Worm (Caenorhabditis elegans) whole organism, young adult: ENCODE measurements around the gene pqn-83.
A peak's percentile ranks its signal among the peaks of the same experiment; 100 is the strongest.

Experiments
- B0019.2 ChIP-seq: fragments of 200-800 bp; sonication (Bioruptor generic); conservative IDR thresholded peaks from 2 replicates; pipeline ENCODE4 v1.3.6; 2022; ENCODE audit warnings: missing genetic modification reagents, missing genetic modification characterization, missing compliant biosample characterization
- B0336.3 ChIP-seq: fragments of 200-800 bp; sonication (Bioruptor generic); IDR thresholded peaks from 2 replicates; pipeline ENCODE4 v1.3.6; 2022; ENCODE audit warnings: missing genetic modification characterization, missing compliant biosample characterization
- D2030.7 ChIP-seq: fragments of 200-800 bp; sonication (Bioruptor generic); IDR thresholded peaks from 2 replicates; pipeline ENCODE4 v1.3.6; 2022; ENCODE audit warnings: missing genetic modification reagents, missing genetic modification characterization, missing compliant biosample characterization
- F33H1.4 ChIP-seq: fragments of 200-800 bp; sonication (Bioruptor generic); IDR thresholded peaks from 2 replicates; pipeline ENCODE4 v1.3.6; 2022; ENCODE audit warnings: missing genetic modification reagents, missing genetic modification characterization, missing compliant biosample characterization
- F55B11.4 ChIP-seq: sonication (generic microtip); optimal IDR thresholded peaks from 2 replicates; lab custom pipeline; 2016; ENCODE audit warnings: missing compliant biosample characterization, missing genetic modification characterization, borderline replicate concordance; ENCODE audit not compliant: insufficient read depth
- F57C9.4 ChIP-seq: sonication (generic microtip); optimal IDR thresholded peaks from 2 replicates; lab custom pipeline; 2017; ENCODE audit warnings: mild to moderate bottlenecking, missing genetic modification characterization, missing compliant biosample characterization
- Y79H2A.3 ChIP-seq: fragments of 200-800 bp; sonication (Bioruptor generic); conservative IDR thresholded peaks from 2 replicates; pipeline ENCODE4 v1.3.6; 2022; ENCODE audit warnings: missing genetic modification reagents, missing genetic modification characterization, missing compliant biosample characterization
- athp-1 ChIP-seq: sonication (generic microtip); optimal IDR thresholded peaks from 2 replicates; lab custom pipeline; 2017; ENCODE audit warnings: mild to moderate bottlenecking, missing genetic modification characterization, missing compliant biosample characterization
- bed-1 ChIP-seq: fragments of 200-800 bp; sonication (Bioruptor generic); IDR thresholded peaks from 2 replicates; pipeline ENCODE4 v1.3.6; 2022; ENCODE audit warnings: missing genetic modification reagents, missing genetic modification characterization, missing compliant biosample characterization
- bed-2 ChIP-seq: fragments of 200-800 bp; sonication (Bioruptor generic); IDR thresholded peaks from 2 replicates; pipeline ENCODE4 v1.3.6; 2022; ENCODE audit warnings: missing genetic modification reagents, missing genetic modification characterization, missing compliant biosample characterization
- ccch-3 ChIP-seq: fragments of 200-800 bp; sonication (Bioruptor generic); optimal IDR thresholded peaks from 2 replicates; lab custom pipeline; 2018; ENCODE audit warnings: mild to moderate bottlenecking, missing genetic modification characterization, missing compliant biosample characterization
- cebp-1 ChIP-seq, 2 experiments: fragments of 200-800 bp in 1 of 2; sonication (Bioruptor generic) in 1 of 2; sonication (generic microtip) in 1 of 2; IDR thresholded peaks in 1 of 2; optimal IDR thresholded peaks in 1 of 2; 2 replicates each; pipeline versions ENCODE4 v1.3.6 to Lab custom; 2017 to 2022; ENCODE audit warnings: missing compliant biosample characterization in 2 of 2, missing genetic modification characterization in 2 of 2, mild to moderate bottlenecking in 1 of 2, missing genetic modification reagents in 1 of 2, moderate library complexity in 1 of 2
- ceh-100 ChIP-seq: fragments of 200-800 bp; sonication (Bioruptor generic); IDR thresholded peaks from 2 replicates; pipeline ENCODE4 v1.3.6; 2022; ENCODE audit warnings: missing genetic modification reagents, missing genetic modification characterization, missing compliant biosample characterization
- ceh-79 ChIP-seq: sonication (generic microtip); optimal IDR thresholded peaks from 2 replicates; lab custom pipeline; 2017; ENCODE audit warnings: mild to moderate bottlenecking, missing genetic modification characterization, missing compliant biosample characterization
- dox-1 ChIP-seq: fragments of 200-800 bp; sonication (Bioruptor generic); IDR thresholded peaks from 2 replicates; pipeline ENCODE4 v1.3.6; 2022; ENCODE audit warnings: missing genetic modification reagents, missing genetic modification characterization, missing compliant biosample characterization
- efl-1 ChIP-seq: fragments of 150-350 bp; optimal IDR thresholded peaks from 2 replicates; lab custom pipeline; 2014; ENCODE audit warnings: missing biosample characterization, missing genetic modification reagents, missing genetic modification characterization
- fkh-3 ChIP-seq: sonication (generic microtip); optimal IDR thresholded peaks from 2 replicates; lab custom pipeline; 2016; ENCODE audit warnings: mild to moderate bottlenecking, missing genetic modification characterization, missing compliant biosample characterization
- hlh-12 ChIP-seq: sonication (generic microtip); optimal IDR thresholded peaks from 2 replicates; lab custom pipeline; 2016; ENCODE audit warnings: missing genetic modification characterization, missing compliant biosample characterization
- hmg-1.2 ChIP-seq: fragments of 200-800 bp; sonication (Bioruptor generic); IDR thresholded peaks from 2 replicates; pipeline ENCODE4 v1.3.6; 2022; ENCODE audit warnings: missing genetic modification reagents, missing genetic modification characterization, missing compliant biosample characterization
- hsf-1 ChIP-seq: fragments of 200-800 bp; sonication (Bioruptor generic); IDR thresholded peaks from 2 replicates; pipeline ENCODE4 v1.3.6; 2022; ENCODE audit warnings: missing genetic modification reagents, missing genetic modification characterization, missing compliant biosample characterization
- lin-26 ChIP-seq: fragments of 200-800 bp; sonication (Bioruptor generic); IDR thresholded peaks from 2 replicates; pipeline ENCODE4 v1.3.6; 2022; ENCODE audit warnings: missing genetic modification reagents, missing genetic modification characterization, missing compliant biosample characterization
- lin-35 ChIP-seq, 3 experiments: fragments of 150-350 bp in 2 of 3; sonication (generic microtip) in 1 of 3; optimal IDR thresholded peaks; 2 replicates each; lab custom pipeline; 2014 to 2018; ENCODE audit warnings: missing biosample characterization in 3 of 3, missing genetic modification characterization in 3 of 3, missing genetic modification reagents in 3 of 3
- lin-54 ChIP-seq: fragments of 200-800 bp; sonication (Bioruptor generic); optimal IDR thresholded peaks from 2 replicates; lab custom pipeline; 2018; ENCODE audit warnings: mild to moderate bottlenecking, missing genetic modification characterization, missing compliant biosample characterization
- lir-1 ChIP-seq: fragments of 200-800 bp; sonication (Bioruptor generic); conservative IDR thresholded peaks from 2 replicates; pipeline ENCODE4 v1.3.6; 2022; ENCODE audit warnings: missing genetic modification reagents, missing genetic modification characterization, missing compliant biosample characterization
- lsl-1 ChIP-seq: fragments of 200-800 bp; sonication (Bioruptor generic); optimal IDR thresholded peaks from 2 replicates; lab custom pipeline; 2018; ENCODE audit warnings: mild to moderate bottlenecking, missing genetic modification characterization, moderate library complexity, missing compliant biosample characterization
- lsy-27 ChIP-seq: sonication (generic microtip); optimal IDR thresholded peaks from 2 replicates; lab custom pipeline; 2017; ENCODE audit warnings: missing genetic modification characterization, mild to moderate bottlenecking, missing compliant biosample characterization, antibody characterized with exemption, missing genotype, borderline replicate concordance; ENCODE audit not compliant: insufficient read depth
- madf-6 ChIP-seq: fragments of 200-800 bp; sonication (Bioruptor generic); IDR thresholded peaks from 2 replicates; pipeline ENCODE4 v1.3.6; 2022; ENCODE audit warnings: missing genetic modification reagents, missing genetic modification characterization, missing compliant biosample characterization
- madf-8 ChIP-seq: fragments of 200-800 bp; sonication (Bioruptor generic); conservative IDR thresholded peaks from 2 replicates; pipeline ENCODE4 v1.3.6; 2022; ENCODE audit warnings: missing genetic modification reagents, missing genetic modification characterization, missing compliant biosample characterization
- mcd-1 ChIP-seq: fragments of 200-800 bp; sonication (Bioruptor generic); IDR thresholded peaks from 2 replicates; pipeline ENCODE4 v1.3.6; 2022; ENCODE audit warnings: missing genetic modification reagents, missing genetic modification characterization, missing compliant biosample characterization
- mes-4 ChIP-seq: sonication (generic microtip); optimal IDR thresholded peaks from 2 replicates; lab custom pipeline; 2016; ENCODE audit warnings: missing genotype, missing genetic modification characterization, missing compliant biosample characterization
- nfya-1 ChIP-seq: sonication (generic microtip); optimal IDR thresholded peaks from 2 replicates; lab custom pipeline; 2017; ENCODE audit warnings: antibody characterized with exemption, missing compliant biosample characterization, missing genetic modification characterization, borderline replicate concordance; ENCODE audit not compliant: insufficient read depth
- nhr-120 ChIP-seq: fragments of 200-800 bp; sonication (Bioruptor generic); IDR thresholded peaks from 2 replicates; pipeline ENCODE4 v1.3.6; 2022; ENCODE audit warnings: missing genetic modification characterization, missing compliant biosample characterization
- nhr-90 ChIP-seq: sonication (generic microtip); optimal IDR thresholded peaks from 2 replicates; lab custom pipeline; 2016; ENCODE audit warnings: missing genotype, mild to moderate bottlenecking, missing genetic modification characterization, missing compliant biosample characterization
- rcor-1 ChIP-seq: fragments of 200-800 bp; sonication (Bioruptor generic); IDR thresholded peaks from 2 replicates; pipeline ENCODE4 v1.3.6; 2022; ENCODE audit warnings: missing genetic modification reagents, missing genetic modification characterization, missing compliant biosample characterization
- repo-1 ChIP-seq: sonication (generic microtip); optimal IDR thresholded peaks from 2 replicates; lab custom pipeline; 2017; ENCODE audit warnings: mild to moderate bottlenecking, missing genetic modification characterization, missing compliant biosample characterization
- rpc-1 ChIP-seq, 2 experiments: fragments of 150-350 bp in 1 of 2; sonication (generic microtip) in 1 of 2; optimal IDR thresholded peaks; 2 replicates each; lab custom pipeline; 2014 to 2018; ENCODE audit warnings: missing biosample characterization in 1 of 2, missing genetic modification characterization in 1 of 2, missing genetic modification reagents in 1 of 2, missing genotype in 1 of 2
- snpc-1.3 ChIP-seq: sonication (generic microtip); optimal IDR thresholded peaks from 2 replicates; lab custom pipeline; 2017; ENCODE audit warnings: missing genetic modification characterization, mild to moderate bottlenecking, missing compliant biosample characterization, antibody characterized with exemption, moderate library complexity, missing genotype, missing genetic modification reagents; ENCODE audit not compliant: insufficient read depth
- somi-1 ChIP-seq: fragments of 200-800 bp; sonication (Bioruptor generic); optimal IDR thresholded peaks from 2 replicates; lab custom pipeline; 2018; ENCODE audit warnings: mild to moderate bottlenecking, missing genetic modification characterization, missing compliant biosample characterization
- tbp1 ChIP-seq: fragments of 200-800 bp; sonication (Bioruptor generic); optimal IDR thresholded peaks from 2 replicates; lab custom pipeline; 2018; ENCODE audit warnings: mild to moderate bottlenecking, missing genetic modification characterization, missing compliant biosample characterization
- unc-62 ChIP-seq: fragments of 150-350 bp; optimal IDR thresholded peaks from 2 replicates; lab custom pipeline; 2014; ENCODE audit warnings: missing biosample characterization, missing genetic modification reagents, missing genetic modification characterization
- xnd-1 ChIP-seq: sonication (generic microtip); optimal IDR thresholded peaks from 2 replicates; lab custom pipeline; 2016; ENCODE audit warnings: missing genotype, missing genetic modification reagents, missing genetic modification characterization, missing compliant biosample characterization

pqn-83 gene

ce11 chrIII:13105911-13106310 is 6.7 kb upstream of the pqn-83 start:
- peak; percentile 25; the same call in 1 of the 2 replicates for TF ChIP-seq hmg-1.2 (GFP tag; lab: Robert Waterston, UW)
- TF ChIP-seq mcd-1 (GFP tag; lab: Robert Waterston, UW) = no peak
- peak; percentile 11 for TF ChIP-seq tbp1 (GFP tag; lab: Kevin White, UChicago)
- TF ChIP-seq lin-35 (GFP tag; optimal IDR thresholded peaks at IDR 0.05; lab: Kevin White, UChicago) = peak in 1 of 3 experiments; percentile 8
- TF ChIP-seq cebp-1 (GFP tag; IDR thresholded peaks at IDR 0.05; lab: Robert Waterston, UW) = no peak
- TF ChIP-seq cebp-1 (tag; optimal IDR thresholded peaks at IDR 0.05; lab: Kevin White, UChicago) = peak; percentile 27

ce11 chrIII:13105497-13105896 is 6.2 kb upstream of the pqn-83 start:
- TF ChIP-seq F55B11.4 (tag; lab: Kevin White, UChicago) = no peak
- TF ChIP-seq snpc-1.3 (tag; lab: Kevin White, UChicago) = no peak
- no peak for TF ChIP-seq hsf-1
- TF ChIP-seq hmg-1.2 (GFP tag; lab: Robert Waterston, UW) = peak; percentile 64; the same call in 1 of the 2 replicates
- no peak for TF ChIP-seq D2030.7 (GFP tag; lab: Robert Waterston, UW)
- no peak for TF ChIP-seq lir-1 (GFP tag; lab: Robert Waterston, UW)

- TF ChIP-seq nhr-90 (tag; lab: Kevin White, UChicago) (no peak), bed-1 (GFP tag; lab: Robert Waterston, UW) (no peak), B0336.3 (GFP tag; lab: Robert Waterston, UW) (no peak), lsl-1 (peak; percentile 97), xnd-1 (tag; lab: Kevin White, UChicago) (peak; percentile 87), hsf-1 (no peak), rcor-1 (GFP tag; lab: Robert Waterston, UW) (peak; percentile 29; the same call in 1 of the 2 replicates), F55B11.4 (tag; lab: Kevin White, UChicago) (no peak), lin-54 (GFP tag; lab: Kevin White, UChicago) (peak; percentile 37), madf-6 (GFP tag; lab: Robert Waterston, UW) (peak; percentile 83), unc-62 (no peak), nhr-120 (GFP tag; lab: Robert Waterston, UW) (no peak), D2030.7 (GFP tag; lab: Robert Waterston, UW) (peak; percentile 65), ceh-79 (tag; lab: Kevin White, UChicago) (no peak), lsy-27 (tag; lab: Kevin White, UChicago) (no peak), snpc-1.3 (tag; lab: Kevin White, UChicago) (peak; percentile 36), madf-8 (GFP tag; lab: Robert Waterston, UW) (peak; percentile 69), repo-1 (tag; lab: Kevin White, UChicago) (no peak), bed-2 (GFP tag; lab: Robert Waterston, UW) (no peak), F57C9.4 (tag; lab: Kevin White, UChicago) (no peak), athp-1 (tag; lab: Kevin White, UChicago) (no peak), somi-1 (GFP tag; lab: Kevin White, UChicago) (no peak), ceh-100 (GFP tag; lab: Robert Waterston, UW) (no peak), B0019.2 (GFP tag; lab: Robert Waterston, UW) (no peak), dox-1 (GFP tag; lab: Robert Waterston, UW) (no peak), fkh-3 (tag; lab: Kevin White, UChicago) (no peak), Y79H2A.3 (GFP tag; lab: Robert Waterston, UW) (no peak), lin-26 (no peak), nfya-1 (no peak), tbp1 (GFP tag; lab: Kevin White, UChicago) (no peak), ccch-3 (GFP tag; lab: Kevin White, UChicago) (no peak), F33H1.4 (peak; percentile 89), rpc-1 (optimal IDR thresholded peaks at IDR 0.05; lab: Kevin White, UChicago) (no peak), rpc-1 (tag; optimal IDR thresholded peaks at IDR 0.05; lab: Kevin White, UChicago) (no peak), mes-4 (tag; lab: Kevin White, UChicago) (no peak), hlh-12 (tag; lab: Kevin White, UChicago) (no peak), efl-1 (GFP tag; lab: Kevin White, UChicago) (peak; percentile 14)
Observed at ce11 chrIII:13104410-13104809, 5.1 kb upstream of the pqn-83 start.
